Worm (Caenorhabditis elegans) whole organism, young adult: Measurements from ENCODE around the gene K09C4.5.

Experiments
- B0019.2 ChIP-seq: fragments of 200-800 bp; sonication (Bioruptor generic); conservative IDR thresholded peaks from 2 replicates; pipeline ENCODE4 v1.3.6; 2022; ENCODE audit warnings: missing genetic modification reagents, missing genetic modification characterization, missing compliant biosample characterization
- B0035.1 ChIP-seq: sonication (generic microtip); optimal IDR thresholded peaks from 2 replicates; lab custom pipeline; 2016; ENCODE audit warnings: missing genetic modification characterization, mild to moderate bottlenecking, missing compliant biosample characterization, missing genotype, missing genetic modification reagents
- B0336.3 ChIP-seq: fragments of 200-800 bp; sonication (Bioruptor generic); IDR thresholded peaks from 2 replicates; pipeline ENCODE4 v1.3.6; 2022; ENCODE audit warnings: missing genetic modification characterization, missing compliant biosample characterization
- C17E4.6 ChIP-seq: fragments of 200-800 bp; sonication (Bioruptor generic); IDR thresholded peaks from 2 replicates; pipeline ENCODE4 v1.3.6; 2022; ENCODE audit warnings: missing genetic modification reagents, missing genetic modification characterization, missing compliant biosample characterization
- D2030.7 ChIP-seq: fragments of 200-800 bp; sonication (Bioruptor generic); IDR thresholded peaks from 2 replicates; pipeline ENCODE4 v1.3.6; 2022; ENCODE audit warnings: missing genetic modification reagents, missing genetic modification characterization, missing compliant biosample characterization
- F10E7.11 ChIP-seq: sonication (generic microtip); optimal IDR thresholded peaks from 2 replicates; lab custom pipeline; 2017; ENCODE audit warnings: mild to moderate bottlenecking, missing genetic modification characterization, moderate library complexity, missing compliant biosample characterization
- F22D6.2 ChIP-seq: sonication (generic microtip); optimal IDR thresholded peaks from 2 replicates; lab custom pipeline; 2016; ENCODE audit warnings: mild to moderate bottlenecking, missing genetic modification characterization, missing compliant biosample characterization
- F23B12.7 ChIP-seq: sonication (generic microtip); optimal IDR thresholded peaks from 2 replicates; lab custom pipeline; 2017; ENCODE audit warnings: missing genetic modification characterization, mild to moderate bottlenecking, missing compliant biosample characterization, antibody characterized with exemption, moderate library complexity; ENCODE audit not compliant: insufficient read depth
- F39B2.1 ChIP-seq: fragments of 200-800 bp; sonication (Bioruptor generic); IDR thresholded peaks from 2 replicates; pipeline ENCODE4 v1.3.6; 2022; ENCODE audit warnings: missing genetic modification reagents, missing genetic modification characterization, missing compliant biosample characterization
- F55B11.4 ChIP-seq: sonication (generic microtip); optimal IDR thresholded peaks from 2 replicates; lab custom pipeline; 2016; ENCODE audit warnings: missing compliant biosample characterization, missing genetic modification characterization, borderline replicate concordance; ENCODE audit not compliant: insufficient read depth
- Y67H2A.10 ChIP-seq: fragments of 200-800 bp; sonication (Bioruptor generic); conservative IDR thresholded peaks from 2 replicates; pipeline ENCODE4 v1.3.6; 2022; ENCODE audit warnings: missing genetic modification reagents, missing genetic modification characterization, missing compliant biosample characterization
- Y79H2A.3 ChIP-seq: fragments of 200-800 bp; sonication (Bioruptor generic); conservative IDR thresholded peaks from 2 replicates; pipeline ENCODE4 v1.3.6; 2022; ENCODE audit warnings: missing genetic modification reagents, missing genetic modification characterization, missing compliant biosample characterization
- ZK185.1 ChIP-seq: sonication (generic microtip); optimal IDR thresholded peaks from 2 replicates; lab custom pipeline; 2016; ENCODE audit warnings: mild to moderate bottlenecking, missing genetic modification characterization, missing compliant biosample characterization; ENCODE audit not compliant: poor library complexity, severe bottlenecking
- akir-1 ChIP-seq: fragments of 200-800 bp; sonication (Bioruptor generic); optimal IDR thresholded peaks from 2 replicates; lab custom pipeline; 2018; ENCODE audit warnings: mild to moderate bottlenecking, missing genetic modification characterization, moderate library complexity, missing compliant biosample characterization
- attf-5 ChIP-seq: fragments of 200-800 bp; sonication (Bioruptor generic); optimal IDR thresholded peaks from 2 replicates; lab custom pipeline; 2018; ENCODE audit warnings: mild to moderate bottlenecking, missing genetic modification characterization, missing compliant biosample characterization
- attf-6 ChIP-seq: fragments of 200-800 bp; sonication (Bioruptor generic); IDR thresholded peaks from 2 replicates; pipeline ENCODE4 v1.3.6; 2022; ENCODE audit warnings: missing genetic modification reagents, missing genetic modification characterization, missing compliant biosample characterization
- ccch-3 ChIP-seq: fragments of 200-800 bp; sonication (Bioruptor generic); optimal IDR thresholded peaks from 2 replicates; lab custom pipeline; 2018; ENCODE audit warnings: mild to moderate bottlenecking, missing genetic modification characterization, missing compliant biosample characterization
- cebp-1 ChIP-seq, 2 experiments: fragments of 200-800 bp in 1 of 2; sonication (Bioruptor generic) in 1 of 2; sonication (generic microtip) in 1 of 2; IDR thresholded peaks in 1 of 2; optimal IDR thresholded peaks in 1 of 2; 2 replicates each; pipeline versions ENCODE4 v1.3.6 to Lab custom; 2017 to 2022; ENCODE audit warnings: missing compliant biosample characterization in 2 of 2, missing genetic modification characterization in 2 of 2, mild to moderate bottlenecking in 1 of 2, missing genetic modification reagents in 1 of 2, moderate library complexity in 1 of 2
- chd-7 ChIP-seq: sonication (generic microtip); optimal IDR thresholded peaks from 2 replicates; lab custom pipeline; 2016; ENCODE audit warnings: mild to moderate bottlenecking, missing genetic modification characterization, moderate library complexity, missing compliant biosample characterization
- die-1 ChIP-seq: sonication (generic microtip); optimal IDR thresholded peaks from 2 replicates; lab custom pipeline; 2016; ENCODE audit warnings: missing genotype, mild to moderate bottlenecking, missing genetic modification characterization, missing compliant biosample characterization
- dox-1 ChIP-seq: fragments of 200-800 bp; sonication (Bioruptor generic); IDR thresholded peaks from 2 replicates; pipeline ENCODE4 v1.3.6; 2022; ENCODE audit warnings: missing genetic modification reagents, missing genetic modification characterization, missing compliant biosample characterization
- dpff-1 ChIP-seq: sonication (generic microtip); optimal IDR thresholded peaks from 2 replicates; lab custom pipeline; 2017; ENCODE audit warnings: mild to moderate bottlenecking, missing genetic modification characterization, missing compliant biosample characterization
- ekl-4 ChIP-seq: fragments of 200-800 bp; sonication (Bioruptor generic); IDR thresholded peaks from 2 replicates; pipeline ENCODE4 v1.3.6; 2022; ENCODE audit warnings: missing genetic modification reagents, missing genetic modification characterization, missing compliant biosample characterization
- ets-4 ChIP-seq: fragments of 200-800 bp; sonication (Bioruptor generic); optimal IDR thresholded peaks from 2 replicates; lab custom pipeline; 2018; ENCODE audit warnings: mild to moderate bottlenecking, missing genetic modification characterization, missing compliant biosample characterization
- gei-17 ChIP-seq: fragments of 200-800 bp; sonication (Bioruptor generic); optimal IDR thresholded peaks from 2 replicates; lab custom pipeline; 2018; ENCODE audit warnings: mild to moderate bottlenecking, missing genetic modification characterization, missing compliant biosample characterization
- hlh-26 ChIP-seq: fragments of 200-800 bp; sonication (Bioruptor generic); conservative IDR thresholded peaks from 2 replicates; pipeline ENCODE4 v1.3.6; 2022; ENCODE audit warnings: missing genetic modification reagents, missing genetic modification characterization, missing compliant biosample characterization
- hmg-1.2 ChIP-seq: fragments of 200-800 bp; sonication (Bioruptor generic); IDR thresholded peaks from 2 replicates; pipeline ENCODE4 v1.3.6; 2022; ENCODE audit warnings: missing genetic modification reagents, missing genetic modification characterization, missing compliant biosample characterization
- hmg-20 ChIP-seq: fragments of 200-800 bp; sonication (Bioruptor generic); IDR thresholded peaks from 2 replicates; pipeline ENCODE4 v1.3.6; 2022; ENCODE audit warnings: missing genetic modification reagents, missing genetic modification characterization, missing compliant biosample characterization
- hrde-1 ChIP-seq: sonication (generic microtip); optimal IDR thresholded peaks from 2 replicates; lab custom pipeline; 2016; ENCODE audit warnings: missing genetic modification characterization, mild to moderate bottlenecking, missing compliant biosample characterization, moderate library complexity, missing genotype, missing genetic modification reagents, borderline replicate concordance
- lag-1 ChIP-seq: fragments of 200-800 bp; sonication (Bioruptor generic); IDR thresholded peaks from 2 replicates; pipeline ENCODE4 v1.3.6; 2022; ENCODE audit warnings: missing genetic modification reagents, missing genetic modification characterization, missing compliant biosample characterization
- lin-35 ChIP-seq, 3 experiments: fragments of 150-350 bp in 2 of 3; sonication (generic microtip) in 1 of 3; optimal IDR thresholded peaks; 2 replicates each; lab custom pipeline; 2014 to 2018; ENCODE audit warnings: missing biosample characterization in 3 of 3, missing genetic modification characterization in 3 of 3, missing genetic modification reagents in 3 of 3
- nhr-27 ChIP-seq: fragments of 200-800 bp; sonication (Bioruptor generic); optimal IDR thresholded peaks from 2 replicates; lab custom pipeline; 2018; ENCODE audit warnings: mild to moderate bottlenecking, missing genetic modification characterization, moderate library complexity, missing compliant biosample characterization
- nhr-80 ChIP-seq: sonication (generic microtip); optimal IDR thresholded peaks from 2 replicates; lab custom pipeline; 2016; ENCODE audit warnings: missing genetic modification characterization, missing compliant biosample characterization
- pbrm-1 ChIP-seq: fragments of 200-800 bp; sonication (Bioruptor generic); IDR thresholded peaks from 2 replicates; pipeline ENCODE4 v1.3.6; 2022; ENCODE audit warnings: missing genetic modification reagents, missing genetic modification characterization, missing compliant biosample characterization
- sea-2 ChIP-seq: fragments of 200-800 bp; sonication (Bioruptor generic); IDR thresholded peaks from 2 replicates; pipeline ENCODE4 v1.3.6; 2022; ENCODE audit warnings: missing genetic modification characterization, missing compliant biosample characterization
- somi-1 ChIP-seq: fragments of 200-800 bp; sonication (Bioruptor generic); optimal IDR thresholded peaks from 2 replicates; lab custom pipeline; 2018; ENCODE audit warnings: mild to moderate bottlenecking, missing genetic modification characterization, missing compliant biosample characterization
- sptf-2 ChIP-seq: fragments of 200-800 bp; sonication (Bioruptor generic); optimal IDR thresholded peaks from 2 replicates; lab custom pipeline; 2018; ENCODE audit warnings: mild to moderate bottlenecking, missing genetic modification characterization, missing compliant biosample characterization
- tlf-1 ChIP-seq: fragments of 200-800 bp; sonication (Bioruptor generic); optimal IDR thresholded peaks from 2 replicates; lab custom pipeline; 2018; ENCODE audit warnings: mild to moderate bottlenecking, missing genetic modification characterization, missing compliant biosample characterization
- zfh-2 ChIP-seq: fragments of 200-800 bp; sonication (Bioruptor generic); conservative IDR thresholded peaks from 2 replicates; pipeline ENCODE4 v1.3.6; 2022; ENCODE audit warnings: missing genetic modification reagents, missing genetic modification characterization, missing compliant biosample characterization
- ztf-26 ChIP-seq: sonication (generic microtip); optimal IDR thresholded peaks from 2 replicates; lab custom pipeline; 2017; ENCODE audit warnings: missing genetic modification characterization, missing compliant biosample characterization

K09C4.5 gene

DNA sequence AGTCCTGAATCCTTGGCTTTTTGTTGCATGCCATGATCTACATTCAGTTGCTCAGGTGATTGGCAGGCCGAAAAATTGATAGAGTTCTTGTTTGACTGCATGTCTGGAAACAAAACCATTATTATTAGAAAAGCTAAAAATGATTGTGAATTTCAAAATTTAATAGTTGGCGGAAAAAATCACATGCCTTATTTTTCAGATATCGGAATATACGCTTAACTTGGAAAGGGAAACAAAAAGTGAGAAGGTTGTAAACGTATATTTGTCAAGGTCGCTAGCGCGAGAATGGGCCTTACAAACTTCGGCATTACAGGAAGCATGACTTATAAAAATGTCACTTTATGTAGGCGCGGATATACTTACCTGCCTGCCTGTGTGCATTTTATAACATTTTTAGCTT is 10.8 kb upstream of the K09C4.5 start, which contains the start of gene K09C4.9:
TSS of gene K09C4.9 (minus strand) at position 101 of the 400 bp plus-strand sequence.
- TF ChIP-seq hlh-26 (GFP tag; lab: Robert Waterston, UW), result no peak
- TF ChIP-seq B0336.3 (GFP tag; lab: Robert Waterston, UW), result no peak
- no peak for TF ChIP-seq hrde-1 (tag; lab: Kevin White, UChicago)
- no peak for TF ChIP-seq ZK185.1 (tag; lab: Kevin White, UChicago)
- TF ChIP-seq ekl-4 (GFP tag; lab: Robert Waterston, UW), result no peak
- no peak for TF ChIP-seq attf-6 (GFP tag; lab: Robert Waterston, UW)
- TF ChIP-seq nhr-27 (tag; lab: Kevin White, UChicago), result no peak
- no peak for TF ChIP-seq hmg-1.2 (GFP tag; lab: Robert Waterston, UW)
- TF ChIP-seq, all 124 proteins: peak for 0

DNA sequence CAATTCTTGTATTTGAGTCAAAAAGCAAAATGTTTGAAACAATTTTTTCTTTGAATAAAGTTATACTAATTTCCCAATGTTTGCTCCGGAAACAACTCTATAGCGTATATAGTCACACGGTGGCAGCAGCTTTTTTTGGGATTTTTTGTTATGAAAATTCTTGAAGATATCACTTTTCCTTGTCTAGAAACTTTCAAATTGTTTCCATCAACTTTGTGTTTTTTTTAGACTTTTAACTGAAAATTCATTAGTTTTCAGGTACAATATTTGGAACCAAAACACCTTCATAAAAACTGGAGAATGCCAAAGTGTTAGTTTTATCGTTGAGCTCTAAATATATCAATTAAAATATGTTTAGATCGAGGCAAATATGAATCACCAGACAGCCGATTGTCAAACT is 9.9 kb upstream of the K09C4.5 start, which contains the start of gene K09C4.7:
TSS of gene K09C4.7 (plus strand) at position 301 of the 400 bp plus-strand sequence.
- TF ChIP-seq gei-17 (GFP tag; lab: Kevin White, UChicago) (no peak), sea-2 (GFP tag; lab: Robert Waterston, UW) (no peak), cebp-1 (GFP tag; IDR thresholded peaks at IDR 0.05; lab: Robert Waterston, UW) (no peak), cebp-1 (tag; optimal IDR thresholded peaks at IDR 0.05; lab: Kevin White, UChicago) (no peak), Y79H2A.3 (no peak), attf-5 (GFP tag; lab: Kevin White, UChicago) (no peak), F22D6.2 (tag; lab: Kevin White, UChicago) (no peak), pbrm-1 (GFP tag; lab: Robert Waterston, UW) (no peak), dox-1 (GFP tag; lab: Robert Waterston, UW) (no peak), F10E7.11 (no peak), ccch-3 (no peak), Y67H2A.10 (GFP tag; lab: Robert Waterston, UW) (no peak), B0035.1 (tag; lab: Kevin White, UChicago) (no peak), nhr-80 (tag; lab: Kevin White, UChicago) (no peak), F23B12.7 (tag; lab: Kevin White, UChicago) (no peak), ZK185.1 (tag; lab: Kevin White, UChicago) (no peak), C17E4.6 (GFP tag; lab: Robert Waterston, UW) (no peak), akir-1 (GFP tag; lab: Kevin White, UChicago) (no peak), hmg-20 (no peak), B0336.3 (GFP tag; lab: Robert Waterston, UW) (no peak)
- TF ChIP-seq, all 124 proteins: peak for 0

DNA sequence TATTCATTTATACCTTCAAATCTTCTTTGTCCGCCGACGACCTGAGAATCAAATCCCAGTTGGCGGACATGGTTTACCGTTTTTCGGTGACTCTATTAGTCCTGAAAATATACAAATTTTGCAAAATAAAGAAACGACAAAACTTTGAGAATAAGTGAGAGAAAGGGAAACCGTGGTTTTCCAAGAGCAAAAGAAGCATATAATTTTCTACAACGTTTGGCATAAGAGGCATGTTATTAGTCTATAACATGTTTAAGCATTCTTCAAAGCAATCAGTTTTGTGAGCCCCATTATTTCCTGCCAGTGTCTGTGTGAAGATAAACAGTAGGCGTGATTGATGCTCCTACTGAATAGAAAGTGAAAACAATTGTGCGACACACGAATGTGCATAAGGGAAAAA is 2.3 kb upstream of the K09C4.5 start, which contains the start of gene K09C4.10:
TSS of gene K09C4.10 (minus strand) at position 101 of the 400 bp plus-strand sequence.
- TF ChIP-seq F10E7.11, result no peak
- TF ChIP-seq ets-4, result no peak
- no peak for TF ChIP-seq F55B11.4
- no peak for TF ChIP-seq ztf-26
- TF ChIP-seq pbrm-1 (GFP tag; lab: Robert Waterston, UW), result no peak
- no peak for TF ChIP-seq die-1 (tag; lab: Kevin White, UChicago)
- no peak for TF ChIP-seq D2030.7 (GFP tag; lab: Robert Waterston, UW)
- TF ChIP-seq B0019.2 (GFP tag; lab: Robert Waterston, UW), result no peak
- no peak for TF ChIP-seq ccch-3
- TF ChIP-seq chd-7, result no peak
- no peak for TF ChIP-seq tlf-1 (GFP tag; lab: Kevin White, UChicago)
- TF ChIP-seq sptf-2 (GFP tag; lab: Kevin White, UChicago), result no peak
- TF ChIP-seq lin-35 (GFP tag; optimal IDR thresholded peaks at IDR 0.05; lab: Kevin White, UChicago), result no peak
- no peak for TF ChIP-seq zfh-2 (GFP tag; lab: Robert Waterston, UW)
- no peak for TF ChIP-seq dox-1 (GFP tag; lab: Robert Waterston, UW)
- no peak for TF ChIP-seq somi-1 (GFP tag; lab: Kevin White, UChicago)
- no peak for TF ChIP-seq lag-1 (GFP tag; lab: Robert Waterston, UW)
- TF ChIP-seq dpff-1 (tag; lab: Kevin White, UChicago), result no peak
- TF ChIP-seq F39B2.1, result no peak
- TF ChIP-seq, all 124 proteins: peak for 0
